Fruit fly (Drosophila melanogaster) whole organism, embryonic: ENCODE data around the gene CG8135.
A peak's percentile ranks its signal among the peaks of the same experiment; 100 is the strongest.

ENCODE experiments used
- Abd-B ChIP-seq: fragments of 200-800 bp; sonication (Bioruptor generic); optimal IDR thresholded peaks from 2 replicates; lab custom pipeline; 2018; ENCODE audit warnings: missing biosample characterization, mild to moderate bottlenecking, missing genetic modification characterization, moderate library complexity
- Ada2b ChIP-seq: fragments of 200-800 bp; sonication (Bioruptor generic); IDR thresholded peaks from 2 replicates; pipeline ENCODE4 v1.3.6; 2022; ENCODE audit warnings: missing biosample characterization, missing genetic modification characterization
- CG10209 ChIP-seq: fragments of 200-800 bp; sonication (Bioruptor generic); optimal IDR thresholded peaks from 3 replicates; lab custom pipeline; 2017; ENCODE audit warnings: missing biosample characterization, mild to moderate bottlenecking, missing genetic modification characterization, missing genetic modification reagents
- CG10959 ChIP-seq: fragments of 200-800 bp; sonication (Bioruptor generic); IDR thresholded peaks from 2 replicates; pipeline ENCODE4 v1.3.6; 2022; ENCODE audit warnings: missing biosample characterization, missing genetic modification characterization
- CG11093 ChIP-seq: fragments of 200-800 bp; sonication (Bioruptor generic); IDR thresholded peaks from 3 replicates; pipeline ENCODE4 v1.3.6; 2022; ENCODE audit warnings: missing biosample characterization, missing genetic modification characterization
- CG12391 ChIP-seq: fragments of 200-800 bp; sonication (Bioruptor generic); optimal IDR thresholded peaks from 3 replicates; lab custom pipeline; 2018; ENCODE audit warnings: missing biosample characterization, mild to moderate bottlenecking, missing genetic modification characterization, moderate library complexity
- CG14710 ChIP-seq: fragments of 200-800 bp; sonication (Bioruptor generic); optimal IDR thresholded peaks from 3 replicates; lab custom pipeline; 2019; ENCODE audit warnings: missing biosample characterization, mild to moderate bottlenecking, missing genetic modification characterization, moderate library complexity
- CG1529 ChIP-seq: fragments of 200-800 bp; sonication (Bioruptor generic); optimal IDR thresholded peaks from 3 replicates; lab custom pipeline; 2018; ENCODE audit warnings: missing biosample characterization, missing genetic modification characterization
- CG15479 ChIP-seq: fragments of 200-800 bp; sonication (Bioruptor generic); optimal IDR thresholded peaks from 3 replicates; lab custom pipeline; 2019; ENCODE audit warnings: missing biosample characterization, mild to moderate bottlenecking, missing genetic modification characterization, moderate library complexity
- CG15696 ChIP-seq: fragments of 200-800 bp; sonication (Bioruptor generic); optimal IDR thresholded peaks from 2 replicates; lab custom pipeline; 2019; ENCODE audit warnings: missing biosample characterization, mild to moderate bottlenecking, missing genetic modification characterization, moderate library complexity
- CG16813 ChIP-seq: fragments of 200-800 bp; sonication (Bioruptor generic); IDR thresholded peaks from 3 replicates; pipeline ENCODE4 v1.3.6; 2022; ENCODE audit warnings: missing biosample characterization, missing genetic modification characterization; ENCODE audit not compliant: partially characterized antibody
- CG18764 ChIP-seq: fragments of 200-800 bp; sonication (Bioruptor generic); optimal IDR thresholded peaks from 3 replicates; lab custom pipeline; 2016; ENCODE audit warnings: missing biosample characterization, missing genetic modification characterization
- CG2199 ChIP-seq: fragments of 200-800 bp; sonication (Bioruptor generic); IDR thresholded peaks from 3 replicates; pipeline ENCODE4 v1.3.6; 2022; ENCODE audit warnings: missing biosample characterization, missing genetic modification characterization
- CG2678 ChIP-seq: fragments of 200-800 bp; sonication (Bioruptor generic); optimal IDR thresholded peaks from 3 replicates; lab custom pipeline; 2019; ENCODE audit warnings: missing biosample characterization, mild to moderate bottlenecking, missing genetic modification characterization, moderate library complexity
- CG31365 ChIP-seq: fragments of 200-800 bp; sonication (Bioruptor generic); optimal IDR thresholded peaks from 2 replicates; lab custom pipeline; 2018; ENCODE audit warnings: missing biosample characterization, mild to moderate bottlenecking, missing genetic modification characterization
- CG34422 ChIP-seq: fragments of 200-800 bp; sonication (Bioruptor generic); IDR thresholded peaks from 3 replicates; pipeline ENCODE4 v1.3.6; 2022; ENCODE audit warnings: missing biosample characterization, missing genetic modification characterization
- CG4707 ChIP-seq: fragments of 200-800 bp; sonication (Bioruptor generic); optimal IDR thresholded peaks from 2 replicates; lab custom pipeline; 2018; ENCODE audit warnings: missing biosample characterization, mild to moderate bottlenecking, missing genetic modification characterization, moderate library complexity
- CG4820 ChIP-seq: fragments of 200-800 bp; sonication (Bioruptor generic); optimal IDR thresholded peaks from 3 replicates; lab custom pipeline; 2016; ENCODE audit warnings: missing biosample characterization, missing genetic modification characterization
- CG5245 ChIP-seq: fragments of 200-800 bp; sonication (Bioruptor generic); optimal IDR thresholded peaks from 3 replicates; lab custom pipeline; 2016; ENCODE audit warnings: missing biosample characterization, missing genetic modification characterization
- CG7745 ChIP-seq: fragments of 200-800 bp; sonication (Bioruptor generic); optimal IDR thresholded peaks from 2 replicates; lab custom pipeline; 2018; ENCODE audit warnings: missing biosample characterization, mild to moderate bottlenecking, missing genetic modification characterization, moderate library complexity
- CG7987 ChIP-seq: fragments of 200-800 bp; sonication (Bioruptor generic); optimal IDR thresholded peaks from 2 replicates; lab custom pipeline; 2018; ENCODE audit warnings: missing biosample characterization, mild to moderate bottlenecking, missing genetic modification characterization, moderate library complexity
- CG8089 ChIP-seq: fragments of 200-800 bp; sonication (Bioruptor generic); optimal IDR thresholded peaks from 3 replicates; lab custom pipeline; 2016; ENCODE audit warnings: missing biosample characterization, missing genetic modification characterization
- CG9609 ChIP-seq: fragments of 200-800 bp; sonication (Bioruptor generic); optimal IDR thresholded peaks from 3 replicates; lab custom pipeline; 2016; ENCODE audit warnings: missing biosample characterization, missing genetic modification characterization
- CG9876 ChIP-seq: fragments of 200-800 bp; sonication (Bioruptor generic); optimal IDR thresholded peaks from 2 replicates; lab custom pipeline; 2016; ENCODE audit warnings: missing biosample characterization, missing genetic modification characterization
- CkIIα-i1 ChIP-seq: fragments of 200-800 bp; sonication (Bioruptor generic); IDR thresholded peaks from 2 replicates; pipeline ENCODE4 v1.3.6; 2022; ENCODE audit warnings: missing biosample characterization, missing genetic modification characterization
- Deaf1 ChIP-seq: fragments of 200-800 bp; optimal IDR thresholded peaks from 3 replicates; lab custom pipeline; 2019; ENCODE audit warnings: missing biosample characterization, mild to moderate bottlenecking, missing genetic modification characterization, moderate library complexity
- Dfd ChIP-seq, 2 experiments: fragments of >200 bp; optimal IDR thresholded peaks; 2 replicates each; lab custom pipeline; 2017; ENCODE audit warnings: missing biosample characterization in 2 of 2, missing genetic modification characterization in 2 of 2
- HLH54F ChIP-seq: fragments of 200-800 bp; sonication (Bioruptor generic); optimal IDR thresholded peaks from 3 replicates; lab custom pipeline; 2016; ENCODE audit warnings: missing biosample characterization, missing genetic modification characterization
- Hey ChIP-seq: fragments of 200-800 bp; sonication (Bioruptor generic); optimal IDR thresholded peaks from 3 replicates; lab custom pipeline; 2018; ENCODE audit warnings: missing biosample characterization, mild to moderate bottlenecking, missing genetic modification characterization
- Hr3 ChIP-seq: fragments of 200-800 bp; sonication (Bioruptor generic); optimal IDR thresholded peaks from 3 replicates; lab custom pipeline; 2016; ENCODE audit warnings: missing biosample characterization, missing genetic modification characterization
- Hr51 ChIP-seq, 2 experiments: fragments of 200-800 bp; sonication (Bioruptor generic); optimal IDR thresholded peaks; 2 replicates in 1 of 2; 3 replicates in 1 of 2; lab custom pipeline; 2016 to 2018; ENCODE audit warnings: missing biosample characterization in 2 of 2, missing genetic modification characterization in 2 of 2, mild to moderate bottlenecking in 1 of 2, moderate library complexity in 1 of 2
- MBD-R2 ChIP-seq: fragments of 200-800 bp; sonication (Bioruptor generic); IDR thresholded peaks from 2 replicates; pipeline ENCODE4 v1.3.6; 2022; ENCODE audit warnings: missing biosample characterization, missing genetic modification characterization
- Neu2 ChIP-seq: fragments of 200-800 bp; sonication (Bioruptor generic); optimal IDR thresholded peaks from 3 replicates; lab custom pipeline; 2016; ENCODE audit warnings: missing biosample characterization, missing genetic modification characterization, borderline replicate concordance
- Nf-YB ChIP-seq: fragments of 200-800 bp; sonication (Bioruptor generic); optimal IDR thresholded peaks from 3 replicates; lab custom pipeline; 2019; ENCODE audit warnings: missing biosample characterization, mild to moderate bottlenecking, missing genetic modification characterization, moderate library complexity
- Usf ChIP-seq: fragments of 200-800 bp; sonication (Bioruptor generic); optimal IDR thresholded peaks from 2 replicates; lab custom pipeline; 2017; ENCODE audit warnings: missing genotype, missing biosample characterization, missing genetic modification characterization
- br ChIP-seq: fragments of >200 bp; optimal IDR thresholded peaks from 2 replicates; lab custom pipeline; 2017
- cg ChIP-seq: fragments of 200-800 bp; sonication (Bioruptor generic); optimal IDR thresholded peaks from 3 replicates; lab custom pipeline; 2019; ENCODE audit warnings: missing biosample characterization, mild to moderate bottlenecking, missing genetic modification characterization, moderate library complexity
- ci ChIP-seq: fragments of 200-800 bp; sonication (Bioruptor generic); IDR thresholded peaks from 3 replicates; pipeline ENCODE4 v1.3.6; 2022; ENCODE audit warnings: missing biosample characterization, missing genetic modification characterization
- crc ChIP-seq: fragments of 200-800 bp; sonication (Bioruptor generic); optimal IDR thresholded peaks from 2 replicates; lab custom pipeline; 2016; ENCODE audit warnings: missing biosample characterization, missing genetic modification characterization
- crp ChIP-seq, 2 experiments: fragments of 200-800 bp; sonication (Bioruptor generic); optimal IDR thresholded peaks; 2 replicates in 1 of 2; 3 replicates in 1 of 2; lab custom pipeline; 2017; ENCODE audit warnings: missing biosample characterization in 2 of 2, missing genetic modification characterization in 2 of 2, mild to moderate bottlenecking in 1 of 2, moderate library complexity in 1 of 2
- emc ChIP-seq: fragments of 200-800 bp; sonication (Bioruptor generic); optimal IDR thresholded peaks from 2 replicates; lab custom pipeline; 2016; ENCODE audit warnings: missing biosample characterization, missing genetic modification characterization
- esg ChIP-seq: fragments of 200-800 bp; sonication (Bioruptor generic); conservative IDR thresholded peaks from 2 replicates; pipeline ENCODE4 v1.3.6; 2022; ENCODE audit warnings: missing biosample characterization, missing genetic modification characterization
- exex ChIP-seq: fragments of 200-800 bp; sonication (Bioruptor generic); optimal IDR thresholded peaks from 4 replicates; lab custom pipeline; 2018; ENCODE audit warnings: missing biosample characterization, mild to moderate bottlenecking, missing genetic modification characterization, moderate library complexity
- gro ChIP-seq: fragments of 200-800 bp; sonication (Bioruptor generic); optimal IDR thresholded peaks from 2 replicates; lab custom pipeline; 2016; ENCODE audit warnings: missing biosample characterization, missing genetic modification characterization
- gt ChIP-seq: fragments of 200-800 bp; sonication (Bioruptor generic); IDR thresholded peaks from 2 replicates; pipeline ENCODE4 v1.3.6; 2022; ENCODE audit warnings: missing biosample characterization, missing genetic modification characterization
- nau ChIP-seq: fragments of 200-800 bp; sonication (Bioruptor generic); optimal IDR thresholded peaks from 3 replicates; lab custom pipeline; 2017; ENCODE audit warnings: missing biosample characterization, mild to moderate bottlenecking, missing genetic modification characterization, missing genetic modification reagents
- rib ChIP-seq: fragments of 200-800 bp; sonication (Bioruptor generic); IDR thresholded peaks from 2 replicates; pipeline ENCODE4 v1.3.6; 2022; ENCODE audit warnings: missing biosample characterization, missing genetic modification characterization
- sc ChIP-seq, 3 experiments: fragments of >200 bp in 2 of 3; fragments of 200-800 bp in 1 of 3; sonication (Bioruptor generic) in 1 of 3; optimal IDR thresholded peaks; 2 replicates in 2 of 3; 3 replicates in 1 of 3; lab custom pipeline; 2017; ENCODE audit warnings: mild to moderate bottlenecking in 1 of 3, missing biosample characterization in 1 of 3, missing genetic modification characterization in 1 of 3, missing genetic modification reagents in 1 of 3
- toy ChIP-seq: fragments of 200-800 bp; sonication (Bioruptor generic); IDR thresholded peaks from 2 replicates; pipeline ENCODE4 v1.3.6; 2022; ENCODE audit warnings: missing biosample characterization, missing genetic modification characterization
- unc-4 ChIP-seq: fragments of 200-800 bp; sonication (Bioruptor generic); IDR thresholded peaks from 2 replicates; pipeline ENCODE4 v1.3.6; 2022; ENCODE audit warnings: missing biosample characterization, missing genetic modification characterization; ENCODE audit not compliant: partially characterized antibody

CG8135 gene

dm6 chr3R:9404104-9404512 lies at the start of gene CG8135, which contains the start of the genes CG9356 and BBIP1 (continued):
- TF ChIP-seq nau (GFP tag; lab: Kevin White, UChicago) (no peak), toy (GFP tag; lab: Robert Waterston, UW) (no peak), CG5245 (GFP tag; lab: Kevin White, UChicago) (peak; percentile 58), CG34422 (peak; percentile 80), MBD-R2 (GFP tag; lab: Robert Waterston, UW) (peak; percentile 95), Hr51 (GFP tag; optimal IDR thresholded peaks at IDR 0.05; lab: Kevin White, UChicago) (peak in 1 of 2 experiments; percentile 82), CG2678 (tag; lab: Kevin White, UChicago) (no peak), Hr3 (peak; percentile 75), CG9876 (GFP tag; lab: Kevin White, UChicago) (peak; percentile 61), CG31365 (tag; lab: Kevin White, UChicago) (no peak), CG1529 (GFP tag; lab: Kevin White, UChicago) (no peak), unc-4 (GFP tag; lab: Robert Waterston, UW) (peak; percentile 57; the same call in 1 of the 2 replicates), cg (peak; percentile 25), CG16813 (GFP tag; lab: Robert Waterston, UW) (peak; percentile 32; the same call in 1 of the 3 replicates), gro (peak; percentile 81), emc (GFP tag; lab: Kevin White, UChicago) (peak; percentile 56), exex (tag; lab: Kevin White, UChicago) (no peak), Hey (tag; lab: Kevin White, UChicago) (no peak), CG9609 (GFP tag; lab: Kevin White, UChicago) (peak; percentile 77), CG2199 (GFP tag; lab: Robert Waterston, UW) (no peak), ci (peak; percentile 73; the same call in 1 of the 3 replicates), sc (optimal IDR thresholded peaks at IDR 0.05; lab: Kevin White, UChicago) (no peak), sc (GFP tag; optimal IDR thresholded peaks at IDR 0.05; lab: Kevin White, UChicago) (no peak), CG11093 (GFP tag; lab: Robert Waterston, UW) (no peak), Ada2b (GFP tag; lab: Robert Waterston, UW) (peak; percentile 47; the same call in 1 of the 2 replicates), CG14710 (peak; percentile 90), CG4820 (GFP tag; lab: Kevin White, UChicago) (peak; percentile 65), CG10209 (GFP tag; lab: Kevin White, UChicago) (peak; percentile 52), CG15696 (tag; lab: Kevin White, UChicago) (peak; percentile 47), crp (GFP tag; optimal IDR thresholded peaks at IDR 0.05; lab: Kevin White, UChicago) (peak in 1 of 2 experiments; percentile 37), CG18764 (GFP tag; lab: Kevin White, UChicago) (peak; percentile 64), gt (GFP tag; lab: Robert Waterston, UW) (no peak), Deaf1 (no peak), CG12391 (tag; lab: Kevin White, UChicago) (peak; percentile 87), CG7987 (GFP tag; lab: Kevin White, UChicago) (peak; percentile 23), CG4707 (GFP tag; lab: Kevin White, UChicago) (peak; percentile 5), HLH54F (peak; percentile 87), CG8089 (GFP tag; lab: Kevin White, UChicago) (peak; percentile 53), crc (peak; percentile 61), Usf (GFP tag; lab: Kevin White, UChicago) (no peak), CkIIα-i1 (GFP tag; lab: Robert Waterston, UW) (no peak), CG7745 (tag; lab: Kevin White, UChicago) (no peak), br (no peak), esg (GFP tag; lab: Robert Waterston, UW) (peak; percentile 45), Abd-B (peak; percentile 61), CG15479 (GFP tag; lab: Kevin White, UChicago) (no peak), Nf-YB (GFP tag; lab: Kevin White, UChicago) (peak; percentile 61), Neu2 (GFP tag; lab: Kevin White, UChicago) (peak; percentile 26), rib (GFP tag; lab: Robert Waterston, UW) (no peak), CG10959 (GFP tag; lab: Robert Waterston, UW) (no peak), Dfd (GFP tag; optimal IDR thresholded peaks at IDR 0.05; lab: Kevin White, UChicago) (no peak)
